Fruit fly (Drosophila melanogaster): ENCODE data around the gene CG10512.

Gene CG10512

dm6 chr3L:21243417-21243816, 40.7 kb downstream of the CG10512 start:
- TF ChIP-seq Pif1B (GFP tag; optimal IDR thresholded peaks at IDR 0.05) (no peak), Snoo (tag; optimal IDR thresholded peaks at IDR 0.05) (no peak), CG14655 (GFP tag; optimal IDR thresholded peaks at IDR 0.05) (peak; percentile 14), CG17806 (tag; optimal IDR thresholded peaks at IDR 0.05) (peak; percentile 67), fd96Ca (GFP tag; IDR thresholded peaks at IDR 0.05) (no peak), CG9948 (tag; optimal IDR thresholded peaks at IDR 0.05) (peak; percentile 60), CG8301 (tag; optimal IDR thresholded peaks at IDR 0.05) (peak; percentile 6), Pif1A (GFP tag; optimal IDR thresholded peaks at IDR 0.05) (peak; percentile 25)

- TF ChIP-seq CG17806 (tag; optimal IDR thresholded peaks at IDR 0.05) (peak; percentile 64), CG9948 (tag; optimal IDR thresholded peaks at IDR 0.05) (peak; percentile 55), rn (GFP tag; IDR thresholded peaks at IDR 0.05) (0 out of 2 replicates have a peak, but pooled peaks have one; percentile 18), D1 (tag; optimal IDR thresholded peaks at IDR 0.05) (peak; percentile 40), gl (tag; optimal IDR thresholded peaks at IDR 0.05) (peak; percentile 41), Pif1A (GFP tag; optimal IDR thresholded peaks at IDR 0.05) (peak; percentile 47), CG32121 (GFP tag; IDR thresholded peaks at IDR 0.05) (peak; percentile 74; the same call in 1 of the 2 replicates), EcR (GFP tag; optimal IDR thresholded peaks at IDR 0.05) (peak; percentile 95), CG8301 (tag; optimal IDR thresholded peaks at IDR 0.05) (peak; percentile 40), CG13204 (GFP tag; optimal IDR thresholded peaks at IDR 0.05) (peak; percentile 86), CG4496 (GFP tag; IDR thresholded peaks at IDR 0.05) (peak; percentile 54; the same call in 1 of the 3 replicates), CG10348 (GFP tag; IDR thresholded peaks at IDR 0.05) (no peak), CG14655 (GFP tag; optimal IDR thresholded peaks at IDR 0.05) (peak; percentile 62), CG34367 (tag; optimal IDR thresholded peaks at IDR 0.05) (peak; percentile 61), CG8159 (tag; optimal IDR thresholded peaks at IDR 0.05) (peak; percentile 72), fd96Ca (GFP tag; IDR thresholded peaks at IDR 0.05) (peak; percentile 62; the same call in 2 of the 3 replicates), Snoo (tag; optimal IDR thresholded peaks at IDR 0.05) (peak; percentile 19), Pif1B (GFP tag; optimal IDR thresholded peaks at IDR 0.05) (peak; percentile 7), CG15710 (tag; optimal IDR thresholded peaks at IDR 0.05) (peak; percentile 73), CG12605 (GFP tag; IDR thresholded peaks at IDR 0.05) (peak; percentile 39; the same call in 1 of the 2 replicates), Ets98B (GFP tag; IDR thresholded peaks at IDR 0.05) (peak; percentile 47; the same call in 1 of the 2 replicates)
Measured at dm6 chr3L:21251381-21251780, 48.7 kb downstream of the CG10512 start.

dm6 chr3L:21252525-21252924, 49.8 kb downstream of the CG10512 start:
- TF ChIP-seq CG17806 (tag; optimal IDR thresholded peaks at IDR 0.05), result no peak
- no peak for TF ChIP-seq gl (tag; optimal IDR thresholded peaks at IDR 0.05)
- no peak for TF ChIP-seq Pif1A (GFP tag; optimal IDR thresholded peaks at IDR 0.05)
- no peak for TF ChIP-seq CG9948 (tag; optimal IDR thresholded peaks at IDR 0.05)
- TF ChIP-seq EcR (GFP tag; optimal IDR thresholded peaks at IDR 0.05), result peak; percentile 93
- peak; percentile 34 for TF ChIP-seq CG32121 (GFP tag; IDR thresholded peaks at IDR 0.05)
- no peak for TF ChIP-seq CG34367 (tag; optimal IDR thresholded peaks at IDR 0.05)
- no peak for TF ChIP-seq rn (GFP tag; IDR thresholded peaks at IDR 0.05)
- peak; percentile 74 for TF ChIP-seq CG13204 (GFP tag; optimal IDR thresholded peaks at IDR 0.05)
- TF ChIP-seq D1 (tag; optimal IDR thresholded peaks at IDR 0.05), result no peak
- peak; percentile 32 for TF ChIP-seq Snoo (tag; optimal IDR thresholded peaks at IDR 0.05)
- TF ChIP-seq CG4496 (GFP tag; IDR thresholded peaks at IDR 0.05), result peak; percentile 12; the same call in 1 of the 3 replicates
- TF ChIP-seq CG14655 (GFP tag; optimal IDR thresholded peaks at IDR 0.05), result no peak

- TF ChIP-seq CG15710 (tag; optimal IDR thresholded peaks at IDR 0.05) (peak; percentile 66), Pif1B (GFP tag; optimal IDR thresholded peaks at IDR 0.05) (peak; percentile 43), CG13204 (GFP tag; optimal IDR thresholded peaks at IDR 0.05) (peak; percentile 98), CG32121 (GFP tag; IDR thresholded peaks at IDR 0.05) (no peak), CG8159 (tag; optimal IDR thresholded peaks at IDR 0.05) (peak; percentile 89), EcR (GFP tag; optimal IDR thresholded peaks at IDR 0.05) (peak; percentile 99), CG10348 (GFP tag; IDR thresholded peaks at IDR 0.05) (no peak), CG8301 (tag; optimal IDR thresholded peaks at IDR 0.05) (peak; percentile 50), Snoo (tag; optimal IDR thresholded peaks at IDR 0.05) (no peak), fd96Ca (GFP tag; IDR thresholded peaks at IDR 0.05) (no peak), D1 (tag; optimal IDR thresholded peaks at IDR 0.05) (peak; percentile 63), CG14655 (GFP tag; optimal IDR thresholded peaks at IDR 0.05) (peak; percentile 71), CG34367 (tag; optimal IDR thresholded peaks at IDR 0.05) (peak; percentile 60), gl (tag; optimal IDR thresholded peaks at IDR 0.05) (no peak), Pif1A (GFP tag; optimal IDR thresholded peaks at IDR 0.05) (peak; percentile 60), CG12605 (GFP tag; IDR thresholded peaks at IDR 0.05) (no peak), CG4496 (GFP tag; IDR thresholded peaks at IDR 0.05) (peak; percentile 6; the same call in 1 of the 3 replicates), CG17806 (tag; optimal IDR thresholded peaks at IDR 0.05) (peak; percentile 88), CG9948 (tag; optimal IDR thresholded peaks at IDR 0.05) (peak; percentile 91), rn (GFP tag; IDR thresholded peaks at IDR 0.05) (no peak), Ets98B (GFP tag; IDR thresholded peaks at IDR 0.05) (no peak)
Measured at dm6 chr3L:21252932-21253760, 50.4 kb downstream of the CG10512 start.

dm6 chr3L:21253761-21254523, 51.2 kb downstream of the CG10512 start:
- TF ChIP-seq Pif1A (GFP tag; optimal IDR thresholded peaks at IDR 0.05), result peak; percentile 98
- TF ChIP-seq CG13204 (GFP tag; optimal IDR thresholded peaks at IDR 0.05), result peak; percentile 75
- TF ChIP-seq CG8159 (tag; optimal IDR thresholded peaks at IDR 0.05), result peak; percentile 99
- peak; percentile 99 for TF ChIP-seq CG34367 (tag; optimal IDR thresholded peaks at IDR 0.05)
- TF ChIP-seq CG14655 (GFP tag; optimal IDR thresholded peaks at IDR 0.05), result peak; percentile 90
- peak; percentile 99 for TF ChIP-seq Snoo (tag; optimal IDR thresholded peaks at IDR 0.05)
- TF ChIP-seq CG4496 (GFP tag; IDR thresholded peaks at IDR 0.05), result peak; percentile 86
- peak; percentile 99 for TF ChIP-seq CG9948 (tag; optimal IDR thresholded peaks at IDR 0.05)
- TF ChIP-seq Pif1B (GFP tag; optimal IDR thresholded peaks at IDR 0.05), result peak; percentile 98
- peak; percentile 99 for TF ChIP-seq EcR (GFP tag; optimal IDR thresholded peaks at IDR 0.05)
- TF ChIP-seq CG8301 (tag; optimal IDR thresholded peaks at IDR 0.05), result peak; percentile 90
- peak; percentile 77 for TF ChIP-seq rn (GFP tag; IDR thresholded peaks at IDR 0.05)
- peak; percentile 36; the same call in 1 of the 2 replicates for TF ChIP-seq Ets98B (GFP tag; IDR thresholded peaks at IDR 0.05)
- no peak for TF ChIP-seq CG10348 (GFP tag; IDR thresholded peaks at IDR 0.05)
- peak; percentile 99 for TF ChIP-seq CG17806 (tag; optimal IDR thresholded peaks at IDR 0.05)
- 0 out of 2 replicates have a peak, but pooled peaks have one; percentile 40 for TF ChIP-seq CG32121 (GFP tag; IDR thresholded peaks at IDR 0.05)
- peak; percentile 97 for TF ChIP-seq gl (tag; optimal IDR thresholded peaks at IDR 0.05)
- peak; percentile 82 for TF ChIP-seq CG12605 (GFP tag; IDR thresholded peaks at IDR 0.05)
- TF ChIP-seq CG15710 (tag; optimal IDR thresholded peaks at IDR 0.05), result peak; percentile 99
- peak; percentile 71; the same call in 1 of the 3 replicates for TF ChIP-seq fd96Ca (GFP tag; IDR thresholded peaks at IDR 0.05)
- TF ChIP-seq D1 (tag; optimal IDR thresholded peaks at IDR 0.05), result peak; percentile 97
